Fruit fly (Drosophila melanogaster): ENCODE measurements around the gene Hmgcr.
A peak's percentile ranks its signal among the peaks of the same experiment; 100 is the strongest.

Gene Hmgcr

dm6 chr3R:23788406-23789021 lies 55.4 kb downstream of the Hmgcr start (continued):
- TF ChIP-seq Dad (GFP tag; optimal IDR thresholded peaks at IDR 0.05) (no peak), dmrt11E (tag; optimal IDR thresholded peaks at IDR 0.05) (peak; percentile 12), insv (GFP tag; optimal IDR thresholded peaks at IDR 0.05) (no peak), Taf1 (GFP tag; IDR thresholded peaks at IDR 0.05) (no peak), wor (GFP tag; IDR thresholded peaks at IDR 0.05) (no peak), Side (GFP tag; optimal IDR thresholded peaks at IDR 0.05) (no peak), ash1 (GFP tag; optimal IDR thresholded peaks at IDR 0.05) (no peak), klu (GFP tag; IDR thresholded peaks at IDR 0.05) (no peak), phol (tag; optimal IDR thresholded peaks at IDR 0.05) (peak; percentile 19), dm (GFP tag; optimal IDR thresholded peaks at IDR 0.05) (no peak), ab (GFP tag; optimal IDR thresholded peaks at IDR 0.05) (no peak), Nf-YA (GFP tag; IDR thresholded peaks at IDR 0.05) (no peak), btn (GFP tag; optimal IDR thresholded peaks at IDR 0.05) (no peak), CG1529 (GFP tag; optimal IDR thresholded peaks at IDR 0.05) (no peak), CG34376 (GFP tag; optimal IDR thresholded peaks at IDR 0.05) (no peak), CG17359 (tag; optimal IDR thresholded peaks at IDR 0.05) (peak; percentile 20), pnt (GFP tag; optimal IDR thresholded peaks at IDR 0.05) (no peak), pb (GFP tag; optimal IDR thresholded peaks at IDR 0.05) (no peak), ac (GFP tag; optimal IDR thresholded peaks at IDR 0.05) (no peak), CG10209 (GFP tag; optimal IDR thresholded peaks at IDR 0.05) (no peak), Oli (tag; optimal IDR thresholded peaks at IDR 0.05) (peak; percentile 21), CG17186 (GFP tag; optimal IDR thresholded peaks at IDR 0.05) (no peak), sug (tag; optimal IDR thresholded peaks at IDR 0.05) (no peak), al (GFP tag; IDR thresholded peaks at IDR 0.05) (no peak), Dp (GFP tag; optimal IDR thresholded peaks at IDR 0.05) (no peak), CG7372 (GFP tag; IDR thresholded peaks at IDR 0.05) (no peak), CG11247 (GFP tag; IDR thresholded peaks at IDR 0.05) (no peak), CoRest (tag; optimal IDR thresholded peaks at IDR 0.05) (peak; percentile 16), luna (GFP tag; optimal IDR thresholded peaks at IDR 0.05) (no peak), CG14965 (GFP tag; optimal IDR thresholded peaks at IDR 0.05; ENCODE audit: borderline replicate concordance) (no peak), chif (GFP tag; optimal IDR thresholded peaks at IDR 0.05) (no peak), CG16863 (GFP tag; optimal IDR thresholded peaks at IDR 0.05) (no peak), ems (GFP tag; optimal IDR thresholded peaks at IDR 0.05) (no peak), Mes4 (GFP tag; optimal IDR thresholded peaks at IDR 0.05) (no peak), Dfd (GFP tag; optimal IDR thresholded peaks at IDR 0.05) (no peak), Xrp1 (GFP tag; IDR thresholded peaks at IDR 0.05) (peak; percentile 4; the same call in 1 of the 2 replicates), CG11398 (GFP tag; optimal IDR thresholded peaks at IDR 0.05) (no peak), CG12236 (GFP tag; optimal IDR thresholded peaks at IDR 0.05) (no peak), CG4707 (GFP tag; optimal IDR thresholded peaks at IDR 0.05) (no peak), C15 (GFP tag; IDR thresholded peaks at IDR 0.05) (no peak), CG15011 (GFP tag; optimal IDR thresholded peaks at IDR 0.05) (no peak), maf-S (GFP tag; optimal IDR thresholded peaks at IDR 0.05) (no peak), Eip74EF (GFP tag; optimal IDR thresholded peaks at IDR 0.05) (no peak), Hmr (GFP tag; optimal IDR thresholded peaks at IDR 0.05) (peak; percentile 16), CG3847 (GFP tag; IDR thresholded peaks at IDR 0.05) (no peak), CG31388 (GFP tag; optimal IDR thresholded peaks at IDR 0.05) (no peak), dati (GFP tag; IDR thresholded peaks at IDR 0.05) (0 out of 2 replicates have a peak, but pooled peaks have one; percentile 25), CG4854 (GFP tag; optimal IDR thresholded peaks at IDR 0.05) (no peak), CG6813 (GFP tag; optimal IDR thresholded peaks at IDR 0.05) (no peak), fd3F (GFP tag; optimal IDR thresholded peaks at IDR 0.05) (no peak), kni (GFP tag; optimal IDR thresholded peaks at IDR 0.05) (no peak)
